Fruit fly (Drosophila melanogaster) Kc167 (cell line): Measurements from ENCODE around the gene kek5.

Source experiments
- Sin3A ChIP-seq: fragments of >200 bp; optimal IDR thresholded peaks from 2 replicates; lab custom pipeline; 2018; ENCODE audit warnings: missing external identifiers
- ttk ChIP-seq: sonication (Bioruptor generic); optimal IDR thresholded peaks from 2 replicates; lab custom pipeline; 2017; ENCODE audit warnings: missing external identifiers

DNA sequence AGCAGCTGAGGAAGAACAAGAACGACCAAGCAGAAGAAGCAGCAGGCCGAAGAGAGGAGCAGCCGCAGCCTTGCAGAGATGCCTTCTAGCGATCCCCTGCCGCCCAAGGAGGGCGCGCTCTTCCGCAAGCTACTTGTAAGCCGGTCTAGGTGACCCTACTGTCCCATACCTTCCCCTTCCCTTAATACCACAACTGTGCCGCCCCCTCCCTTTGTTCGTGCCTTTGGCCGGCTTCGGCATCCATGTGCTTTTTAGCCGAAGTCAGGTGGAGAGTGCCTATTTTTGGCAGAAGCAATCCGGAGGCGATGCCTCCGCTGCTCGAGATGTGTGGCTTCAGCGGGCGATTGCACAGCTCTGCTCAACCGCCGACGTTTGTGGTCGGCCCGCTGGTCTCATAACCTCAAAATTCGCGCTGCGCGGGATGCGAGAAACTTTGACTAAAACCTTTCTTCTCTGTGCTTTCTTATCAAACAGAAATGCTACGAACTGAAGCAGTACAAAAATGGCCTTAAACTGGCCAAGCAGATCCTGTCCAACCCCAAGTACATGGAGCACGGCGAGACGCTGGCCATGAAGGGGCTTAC, 127.7 kb downstream of the kek5 start:
- TF ChIP-seq Sin3A (lab: Kevin White, UChicago) (no peak), ttk (lab: Kevin White, UChicago) (no peak)
